Worm (Caenorhabditis elegans) whole organism, L4 larva: Measurements from ENCODE around the gene C31G12.1.

ENCODE experiments used
- D1046.2 ChIP-seq: fragments of 200-800 bp; sonication (Bioruptor generic); IDR thresholded peaks from 2 replicates; pipeline ENCODE4 v1.3.6; 2022; ENCODE audit warnings: missing genetic modification characterization, missing compliant biosample characterization
- F49E8.2 ChIP-seq: sonication (generic microtip); optimal IDR thresholded peaks from 2 replicates; lab custom pipeline; 2016; ENCODE audit warnings: missing compliant biosample characterization, mild to moderate bottlenecking, missing genetic modification characterization, borderline replicate concordance
- R02D3.7 ChIP-seq: fragments of 150-350 bp; sonication (generic microtip); optimal IDR thresholded peaks from 3 replicates; lab custom pipeline; 2014; ENCODE audit warnings: missing biosample characterization, missing genetic modification characterization
- T20F7.1 ChIP-seq: fragments of 200-800 bp; sonication (Bioruptor generic); optimal IDR thresholded peaks from 2 replicates; lab custom pipeline; 2018; ENCODE audit warnings: mild to moderate bottlenecking, missing genetic modification characterization, missing compliant biosample characterization
- Y5F2A.4 ChIP-seq: fragments of 200-800 bp; sonication (Bioruptor generic); optimal IDR thresholded peaks from 2 replicates; lab custom pipeline; 2018; ENCODE audit warnings: mild to moderate bottlenecking, missing genetic modification characterization, missing compliant biosample characterization
- Y75B8A.6 ChIP-seq: fragments of 200-800 bp; sonication (Bioruptor generic); IDR thresholded peaks from 2 replicates; pipeline ENCODE4 v1.3.6; 2022; ENCODE audit warnings: missing genetic modification reagents, missing genetic modification characterization, missing compliant biosample characterization
- ZK337.2 ChIP-seq: fragments of 200-800 bp; sonication (Bioruptor generic); IDR thresholded peaks from 2 replicates; pipeline ENCODE4 v1.3.6; 2022; ENCODE audit warnings: missing genetic modification reagents, missing genetic modification characterization, missing compliant biosample characterization
- ZK546.5 ChIP-seq, 2 experiments: sonication (generic microtip); optimal IDR thresholded peaks; 2 replicates each; lab custom pipeline; 2017; ENCODE audit warnings: missing biosample characterization in 2 of 2, missing genetic modification characterization in 2 of 2
- aha-1 ChIP-seq: fragments of 150-350 bp; peaks from one replicate; lab custom pipeline; 2014; ENCODE audit warnings: missing biosample characterization, missing genetic modification characterization
- aly-2 ChIP-seq: sonication (generic microtip); optimal IDR thresholded peaks from 2 replicates; lab custom pipeline; 2018; ENCODE audit warnings: missing biosample characterization, missing genetic modification characterization
- attf-4 ChIP-seq: sonication (generic microtip); optimal IDR thresholded peaks from 3 replicates; lab custom pipeline; 2017; ENCODE audit warnings: missing biosample characterization, missing genetic modification characterization
- ctbp-1 ChIP-seq: fragments of 200-800 bp; sonication (Bioruptor generic); IDR thresholded peaks from 2 replicates; pipeline ENCODE4 v1.3.6; 2022; ENCODE audit warnings: missing genetic modification reagents, missing genetic modification characterization, missing compliant biosample characterization
- daf-12 ChIP-seq: fragments of 150-350 bp; optimal IDR thresholded peaks from 2 replicates; lab custom pipeline; 2014; ENCODE audit warnings: missing biosample characterization, missing genetic modification reagents, missing genetic modification characterization
- daf-16 ChIP-seq, 3 experiments: sonication (generic microtip); optimal IDR thresholded peaks; 2 replicates each; lab custom pipeline; 2016 to 2017; ENCODE audit warnings: missing genetic modification characterization in 3 of 3, missing genetic modification reagents in 3 of 3, mild to moderate bottlenecking in 2 of 3, missing compliant biosample characterization in 2 of 3, missing biosample characterization in 1 of 3, moderate library complexity in 1 of 3
- dmd-9 ChIP-seq: fragments of 200-800 bp; sonication (Bioruptor generic); IDR thresholded peaks from 2 replicates; pipeline ENCODE4 v1.3.6; 2022; ENCODE audit warnings: missing genetic modification reagents, missing genetic modification characterization, missing compliant biosample characterization
- dpl-1 ChIP-seq: fragments of 150-350 bp; optimal IDR thresholded peaks from 2 replicates; lab custom pipeline; 2014; ENCODE audit warnings: missing biosample characterization, missing genetic modification reagents, missing genetic modification characterization
- duxl-1 ChIP-seq: sonication (generic microtip); optimal IDR thresholded peaks from 2 replicates; lab custom pipeline; 2016; ENCODE audit warnings: mild to moderate bottlenecking, missing genetic modification characterization, moderate library complexity, missing compliant biosample characterization; ENCODE audit not compliant: poor library complexity
- egl-43 ChIP-seq: fragments of 200-800 bp; sonication (Bioruptor generic); IDR thresholded peaks from 2 replicates; pipeline ENCODE4 v1.3.6; 2022; ENCODE audit warnings: missing genetic modification reagents, missing genetic modification characterization, missing compliant biosample characterization
- hif-1 ChIP-seq, 2 experiments: sonication (generic microtip); optimal IDR thresholded peaks; 2 replicates each; lab custom pipeline; 2016 to 2017; ENCODE audit warnings: missing compliant biosample characterization in 2 of 2, missing genetic modification characterization in 2 of 2, missing genetic modification reagents in 2 of 2, missing genotype in 2 of 2, mild to moderate bottlenecking in 1 of 2
- lin-13 ChIP-seq: fragments of 150-350 bp; optimal IDR thresholded peaks from 2 replicates; lab custom pipeline; 2014; ENCODE audit warnings: missing biosample characterization, missing genetic modification reagents, missing genetic modification characterization
- lsy-2 ChIP-seq, 2 experiments: fragments of 150-350 bp in 1 of 2; sonication (generic microtip) in 1 of 2; optimal IDR thresholded peaks; 2 replicates each; lab custom pipeline; 2014 to 2017; ENCODE audit warnings: missing biosample characterization in 2 of 2, missing genetic modification characterization in 2 of 2
- madf-5 ChIP-seq, 2 experiments: fragments of 200-800 bp; sonication (Bioruptor generic); IDR thresholded peaks; 2 replicates each; pipeline ENCODE4 v1.3.6; 2022; ENCODE audit warnings: missing compliant biosample characterization in 2 of 2, missing genetic modification characterization in 2 of 2
- madf-9 ChIP-seq: fragments of 200-800 bp; sonication (Bioruptor generic); conservative IDR thresholded peaks from 2 replicates; pipeline ENCODE4 v1.3.6; 2022; ENCODE audit warnings: missing genetic modification reagents, missing genetic modification characterization, missing compliant biosample characterization
- mes-2 ChIP-seq: sonication (generic microtip); optimal IDR thresholded peaks from 2 replicates; lab custom pipeline; 2016; ENCODE audit warnings: missing genotype, mild to moderate bottlenecking, missing genetic modification characterization, missing compliant biosample characterization; ENCODE audit not compliant: poor library complexity, severe bottlenecking
- mxl-2 ChIP-seq: fragments of 200-800 bp; sonication (Bioruptor generic); conservative IDR thresholded peaks from 2 replicates; pipeline ENCODE4 v1.3.6; 2022; ENCODE audit warnings: missing genetic modification reagents, missing genetic modification characterization, missing compliant biosample characterization
- nhr-237 ChIP-seq: sonication (generic microtip); optimal IDR thresholded peaks from 2 replicates; lab custom pipeline; 2017; ENCODE audit warnings: missing biosample characterization, missing genetic modification characterization
- nhr-48 ChIP-seq: sonication (generic microtip); optimal IDR thresholded peaks from 2 replicates; lab custom pipeline; 2016; ENCODE audit warnings: mild to moderate bottlenecking, missing genetic modification characterization, missing compliant biosample characterization
- nhr-77 ChIP-seq: fragments of 150-350 bp; optimal IDR thresholded peaks from 2 replicates; lab custom pipeline; 2014; ENCODE audit warnings: missing biosample characterization, missing genetic modification characterization
- sdz-12 ChIP-seq: fragments of 200-800 bp; sonication (Bioruptor generic); optimal IDR thresholded peaks from 2 replicates; lab custom pipeline; 2018; ENCODE audit warnings: mild to moderate bottlenecking, missing genetic modification characterization, missing compliant biosample characterization
- set-16 ChIP-seq: fragments of 200-800 bp; sonication (Bioruptor generic); IDR thresholded peaks from 2 replicates; pipeline ENCODE4 v1.3.6; 2022; ENCODE audit warnings: missing genetic modification reagents, missing genetic modification characterization, missing compliant biosample characterization
- unc-62 ChIP-seq, 3 experiments: fragments of 150-350 bp in 1 of 3; sonication (generic microtip); optimal IDR thresholded peaks in 2 of 3; peaks in 1 of 3; 1 replicate in 1 of 3; 2 replicates in 2 of 3; lab custom pipeline; 2014 to 2017; ENCODE audit warnings: missing biosample characterization in 3 of 3, missing genetic modification characterization in 3 of 3, missing genetic modification reagents in 3 of 3, missing genotype in 1 of 3

The C31G12.1 gene

DNA sequence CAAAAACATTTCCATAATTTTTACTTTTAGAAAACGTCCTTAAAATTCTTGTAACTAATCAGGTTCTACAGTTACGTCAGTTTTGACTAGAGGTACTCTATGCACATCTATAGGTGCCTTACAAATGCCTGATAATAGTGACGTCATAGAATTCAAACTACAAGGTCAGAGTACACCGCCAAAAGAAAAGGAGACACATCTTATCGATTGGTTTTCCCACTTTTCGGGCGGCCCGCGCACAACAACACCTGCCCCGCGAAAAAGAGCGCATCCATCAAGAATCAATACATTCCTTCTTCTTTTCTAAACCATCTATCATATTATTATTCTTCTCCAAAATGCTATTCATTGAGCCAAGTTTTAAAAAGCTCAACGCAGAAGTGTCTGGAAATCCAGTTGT, at the start of gene C31G12.1:
TSS of gene C31G12.1 (plus strand) at position 301 of the 400 bp plus-strand sequence.
- TF ChIP-seq lsy-2 (tag; optimal IDR thresholded peaks at IDR 0.05; lab: Kevin White, UChicago) (no peak), hif-1 (tag; optimal IDR thresholded peaks at IDR 0.05; lab: Kevin White, UChicago) (no peak), egl-43 (GFP tag; lab: Robert Waterston, UW) (no peak), mes-2 (tag; lab: Kevin White, UChicago) (no peak), nhr-77 (tag; lab: Kevin White, UChicago) (no peak), F49E8.2 (tag; lab: Kevin White, UChicago) (no peak), ZK337.2 (GFP tag; lab: Robert Waterston, UW) (no peak)

DNA sequence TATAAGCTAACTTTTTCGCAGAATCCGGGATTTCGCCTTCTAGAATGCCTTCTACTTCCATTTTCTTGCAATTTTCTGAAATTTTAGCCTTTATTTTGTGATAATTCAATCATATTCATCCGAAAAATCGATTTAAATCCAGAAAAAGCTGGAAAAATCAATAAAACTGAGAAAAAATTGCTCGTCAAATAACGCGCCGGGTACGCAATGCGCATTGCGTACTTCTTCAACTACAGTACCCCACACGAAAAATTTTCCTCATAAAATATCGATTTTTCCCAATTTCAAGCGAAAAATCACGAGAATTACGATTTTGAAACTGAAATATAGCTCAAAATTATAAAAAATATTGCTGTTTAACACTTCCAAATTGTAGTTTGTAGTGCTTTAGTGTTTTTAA, 48.7 kb upstream of the C31G12.1 start, which contains the start of gene Y37H2A.12:
TSS of gene Y37H2A.12 (minus strand) at position 81 of the 400 bp plus-strand sequence.
- TF ChIP-seq aly-2 (tag; lab: Kevin White, UChicago) (no peak), dmd-9 (GFP tag; lab: Robert Waterston, UW) (no peak), daf-16 (GFP tag; optimal IDR thresholded peaks at IDR 0.05; lab: Kevin White, UChicago) (no peak), daf-16 (tag; optimal IDR thresholded peaks at IDR 0.05; lab: Kevin White, UChicago) (no peak), unc-62 (GFP tag; optimal IDR thresholded peaks at IDR 0.05 in 1 of 2; lab: Kevin White, UChicago) (peak in 1 of 2 experiments; percentile 21), unc-62 (tag; optimal IDR thresholded peaks at IDR 0.05; lab: Kevin White, UChicago) (no peak)

DNA sequence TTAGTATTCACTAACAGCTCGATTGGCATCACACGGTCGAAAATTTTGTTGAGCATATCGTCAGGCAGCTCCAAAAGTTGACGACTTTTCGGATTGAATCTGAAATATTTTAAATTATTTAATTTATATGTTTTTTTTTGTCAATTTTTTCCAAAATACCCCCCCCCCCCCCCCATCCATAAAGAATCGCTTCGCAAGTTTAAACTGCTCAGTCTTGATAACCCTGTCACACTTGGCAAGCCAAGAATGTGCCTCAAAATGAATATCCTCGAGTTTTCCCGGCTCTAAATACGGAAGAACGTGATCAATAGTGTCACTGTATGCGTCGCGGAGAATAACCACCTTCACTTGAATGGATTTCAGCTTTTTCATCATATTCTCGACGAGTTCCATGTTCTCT, 46.6 kb upstream of the C31G12.1 start, which contains the start of gene Y37H2A.18:
TSS of gene Y37H2A.18 (minus strand) at position 101 of the 400 bp plus-strand sequence.
- TF ChIP-seq mxl-2 (no peak), set-16 (GFP tag; lab: Robert Waterston, UW) (no peak), Y75B8A.6 (GFP tag; lab: Robert Waterston, UW) (no peak), madf-9 (GFP tag; lab: Robert Waterston, UW) (no peak), T20F7.1 (GFP tag; lab: Kevin White, UChicago) (no peak), attf-4 (tag; lab: Kevin White, UChicago) (no peak), dpl-1 (GFP tag; lab: Kevin White, UChicago) (no peak), daf-12 (tag; lab: Kevin White, UChicago) (no peak), Y5F2A.4 (GFP tag; lab: Kevin White, UChicago) (no peak), D1046.2 (GFP tag; lab: Robert Waterston, UW) (no peak), hif-1 (tag; optimal IDR thresholded peaks at IDR 0.05; lab: Kevin White, UChicago) (no peak), ctbp-1 (no peak), sdz-12 (GFP tag; lab: Kevin White, UChicago) (no peak), nhr-48 (tag; lab: Kevin White, UChicago) (no peak)
- TF ChIP-seq, all 104 proteins: peak for 0

DNA sequence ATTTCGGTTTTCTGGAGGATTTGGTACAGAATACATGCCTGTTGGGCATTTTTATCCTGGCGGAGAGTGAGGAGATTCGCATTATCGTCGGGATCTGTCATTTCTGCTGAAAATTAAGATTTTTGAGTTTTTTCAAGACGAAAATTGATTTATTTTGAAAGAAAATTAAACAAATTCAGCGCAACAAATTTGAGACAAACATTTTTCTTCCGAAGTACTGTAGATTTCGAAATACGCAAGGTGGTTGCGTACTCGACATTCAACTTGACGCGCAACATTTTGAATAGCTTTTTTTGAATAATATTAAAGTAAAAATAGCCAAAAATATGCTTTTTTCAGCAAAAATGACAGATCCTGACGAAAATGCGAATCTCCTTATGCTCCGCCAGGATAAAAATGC, 45.4 kb upstream of the C31G12.1 start, which contains the start of gene Y37H2A.7:
TSS of gene Y37H2A.7 (minus strand) at position 101 of the 400 bp plus-strand sequence.
- TF ChIP-seq aha-1 (tag; lab: Kevin White, UChicago) (peak; percentile 50), nhr-237 (tag; lab: Kevin White, UChicago) (no peak)

DNA sequence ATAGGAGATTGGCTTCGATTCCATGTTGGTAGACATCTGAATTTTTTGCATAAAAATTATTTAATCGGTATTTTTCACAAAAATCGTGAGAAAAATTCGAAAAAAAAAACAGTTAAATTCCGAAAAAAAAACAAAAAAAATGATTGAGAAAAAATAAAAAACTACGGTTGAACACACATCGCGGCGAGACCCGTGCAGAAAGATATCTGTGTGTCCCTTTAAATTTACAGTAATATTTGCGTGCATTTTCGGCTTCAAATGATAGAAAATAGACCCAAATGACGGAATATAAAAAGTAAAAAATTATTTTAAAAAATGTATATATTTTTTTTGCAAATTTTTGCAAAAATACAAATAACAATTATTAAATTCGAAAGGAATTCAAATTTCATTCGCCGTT, 42.1 kb upstream of the C31G12.1 start:
- TF ChIP-seq lin-13 (no peak), Y5F2A.4 (GFP tag; lab: Kevin White, UChicago) (no peak), ZK546.5 (tag; optimal IDR thresholded peaks at IDR 0.05; lab: Kevin White, UChicago) (no peak), duxl-1 (tag; lab: Kevin White, UChicago) (no peak)

DNA sequence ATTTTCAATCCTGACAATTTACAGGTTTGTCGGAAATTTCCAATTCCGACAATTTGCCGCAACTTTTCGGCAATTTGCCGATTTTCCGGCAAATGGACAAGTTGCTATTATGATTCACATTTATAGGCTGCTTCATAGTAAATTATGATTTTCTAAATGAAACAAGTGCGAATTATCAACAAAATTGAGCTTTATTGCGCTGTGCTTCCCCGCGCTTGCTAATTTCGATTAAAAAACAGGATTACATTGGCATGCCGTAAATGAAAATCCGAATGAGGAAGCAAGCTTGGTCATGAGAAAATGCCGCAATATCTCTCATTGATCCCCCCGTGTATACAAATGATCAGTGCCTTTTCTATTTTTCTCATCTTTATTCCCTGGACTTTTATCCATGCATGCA, 41.1 kb upstream of the C31G12.1 start, which contains the start of gene Y37H2A.10:
TSS of gene Y37H2A.10 (plus strand) at position 301 of the 400 bp plus-strand sequence.
- TF ChIP-seq R02D3.7 (tag; lab: Kevin White, UChicago) (no peak), lsy-2 (tag; optimal IDR thresholded peaks at IDR 0.05; lab: Kevin White, UChicago) (no peak), dpl-1 (GFP tag; lab: Kevin White, UChicago) (no peak), sdz-12 (GFP tag; lab: Kevin White, UChicago) (no peak), madf-5 (GFP tag; IDR thresholded peaks at IDR 0.05; lab: Robert Waterston, UW) (no peak)
